Fruit fly (Drosophila melanogaster) whole organism, embryonic: ENCODE data around the gene CG43168.
A peak's percentile ranks its signal among the peaks of the same experiment; 100 is the strongest.

ENCODE experiments used
- Awh ChIP-seq: fragments of 200-800 bp; sonication (Bioruptor generic); IDR thresholded peaks from 2 replicates; pipeline ENCODE4, ENCODE4 v1.3.6; 2022; ENCODE audit warnings: missing biosample characterization, missing genetic modification characterization
- CG10147 ChIP-seq: fragments of 200-800 bp; sonication (Bioruptor generic); optimal IDR thresholded peaks from 2 replicates; lab custom pipeline; 2019; ENCODE audit warnings: missing biosample characterization, mild to moderate bottlenecking, missing genetic modification characterization, moderate library complexity
- CG10431 ChIP-seq: fragments of 200-800 bp; sonication (Bioruptor generic); optimal IDR thresholded peaks from 3 replicates; lab custom pipeline; 2018; ENCODE audit warnings: missing biosample characterization, mild to moderate bottlenecking, missing genetic modification characterization
- CG11093 ChIP-seq: fragments of 200-800 bp; sonication (Bioruptor generic); IDR thresholded peaks from 3 replicates; pipeline ENCODE4 v1.3.6; 2022; ENCODE audit warnings: missing biosample characterization, missing genetic modification characterization
- CG11504 ChIP-seq: fragments of 200-800 bp; sonication (Bioruptor generic); optimal IDR thresholded peaks from 3 replicates; lab custom pipeline; 2019; ENCODE audit warnings: missing biosample characterization, mild to moderate bottlenecking, missing genetic modification characterization, moderate library complexity
- CG12769 ChIP-seq: fragments of 200-800 bp; sonication (Bioruptor generic); optimal IDR thresholded peaks from 2 replicates; lab custom pipeline; 2019; ENCODE audit warnings: missing biosample characterization, mild to moderate bottlenecking, missing genetic modification characterization, moderate library complexity
- CG13424 ChIP-seq: fragments of 200-800 bp; sonication (Bioruptor generic); optimal IDR thresholded peaks from 2 replicates; lab custom pipeline; 2019; ENCODE audit warnings: missing biosample characterization, mild to moderate bottlenecking, missing genetic modification characterization, moderate library complexity
- CG14860 ChIP-seq: fragments of 200-800 bp; sonication (Bioruptor generic); IDR thresholded peaks from 3 replicates; pipeline ENCODE4 v1.3.6; 2022; ENCODE audit warnings: missing biosample characterization, missing genetic modification characterization; ENCODE audit not compliant: partially characterized antibody
- CG15269 ChIP-seq: fragments of 200-800 bp; sonication (Bioruptor generic); optimal IDR thresholded peaks from 2 replicates; lab custom pipeline; 2018; ENCODE audit warnings: missing biosample characterization, mild to moderate bottlenecking, missing genetic modification characterization, moderate library complexity
- CG15479 ChIP-seq: fragments of 200-800 bp; sonication (Bioruptor generic); optimal IDR thresholded peaks from 3 replicates; lab custom pipeline; 2019; ENCODE audit warnings: missing biosample characterization, mild to moderate bottlenecking, missing genetic modification characterization, moderate library complexity
- CG15601 ChIP-seq: fragments of 200-800 bp; sonication (Bioruptor generic); optimal IDR thresholded peaks from 3 replicates; lab custom pipeline; 2019; ENCODE audit warnings: missing biosample characterization, mild to moderate bottlenecking, missing genetic modification characterization, moderate library complexity
- CG16863 ChIP-seq: fragments of 200-800 bp; sonication (Bioruptor generic); optimal IDR thresholded peaks from 3 replicates; lab custom pipeline; 2016; ENCODE audit warnings: missing biosample characterization, missing genetic modification characterization
- CG17328 ChIP-seq: fragments of 200-800 bp; sonication (Bioruptor generic); IDR thresholded peaks from 2 replicates; pipeline ENCODE4 v1.3.6; 2022; ENCODE audit warnings: missing biosample characterization, missing genetic modification characterization
- CG17359 ChIP-seq: fragments of 200-800 bp; sonication (Bioruptor generic); optimal IDR thresholded peaks from 3 replicates; lab custom pipeline; 2018; ENCODE audit warnings: missing biosample characterization, mild to moderate bottlenecking, missing genetic modification characterization, moderate library complexity
- CG17361 ChIP-seq: fragments of 200-800 bp; sonication (Bioruptor generic); IDR thresholded peaks from 3 replicates; pipeline ENCODE4 v1.3.6; 2022; ENCODE audit warnings: missing biosample characterization, missing genetic modification characterization
- CG17802 ChIP-seq: fragments of 200-800 bp; sonication (Bioruptor generic); optimal IDR thresholded peaks from 2 replicates; lab custom pipeline; 2018; ENCODE audit warnings: missing biosample characterization, mild to moderate bottlenecking, missing genetic modification characterization, moderate library complexity
- CG2120 ChIP-seq: fragments of 200-800 bp; sonication (Bioruptor generic); optimal IDR thresholded peaks from 3 replicates; lab custom pipeline; 2016; ENCODE audit warnings: missing biosample characterization, missing genetic modification characterization
- CG31365 ChIP-seq: fragments of 200-800 bp; sonication (Bioruptor generic); optimal IDR thresholded peaks from 2 replicates; lab custom pipeline; 2018; ENCODE audit warnings: missing biosample characterization, mild to moderate bottlenecking, missing genetic modification characterization
- CG31441 ChIP-seq: fragments of 200-800 bp; sonication (Bioruptor generic); IDR thresholded peaks from 2 replicates; pipeline ENCODE4 v1.3.6; 2022; ENCODE audit warnings: missing biosample characterization, missing genetic modification characterization
- CG3163 ChIP-seq: fragments of 200-800 bp; sonication (Bioruptor generic); optimal IDR thresholded peaks from 3 replicates; lab custom pipeline; 2016; ENCODE audit warnings: missing biosample characterization, missing genetic modification characterization
- CG4424 ChIP-seq: fragments of 200-800 bp; sonication (Bioruptor generic); optimal IDR thresholded peaks from 3 replicates; lab custom pipeline; 2016; ENCODE audit warnings: missing biosample characterization, missing genetic modification characterization
- CG6854 ChIP-seq: fragments of 200-800 bp; sonication (Bioruptor generic); optimal IDR thresholded peaks from 3 replicates; lab custom pipeline; 2017; ENCODE audit warnings: missing biosample characterization, mild to moderate bottlenecking, missing genetic modification characterization
- Camta ChIP-seq: fragments of 200-800 bp; sonication (Bioruptor generic); optimal IDR thresholded peaks from 2 replicates; lab custom pipeline; 2016; ENCODE audit warnings: missing biosample characterization, missing genetic modification characterization
- CrebB ChIP-seq: fragments of 200-800 bp; sonication (Bioruptor generic); optimal IDR thresholded peaks from 3 replicates; lab custom pipeline; 2018; ENCODE audit warnings: missing biosample characterization, mild to moderate bottlenecking, missing genetic modification characterization
- Dp ChIP-seq: fragments of 200-800 bp; sonication (Bioruptor generic); optimal IDR thresholded peaks from 2 replicates; lab custom pipeline; 2018; ENCODE audit warnings: missing biosample characterization, mild to moderate bottlenecking, missing genetic modification characterization, moderate library complexity
- Hr51 ChIP-seq, 2 experiments: fragments of 200-800 bp; sonication (Bioruptor generic); optimal IDR thresholded peaks; 2 replicates in 1 of 2; 3 replicates in 1 of 2; lab custom pipeline; 2016 to 2018; ENCODE audit warnings: missing biosample characterization in 2 of 2, missing genetic modification characterization in 2 of 2, mild to moderate bottlenecking in 1 of 2, moderate library complexity in 1 of 2
- NC2α ChIP-seq: fragments of 200-800 bp; sonication (Bioruptor generic); optimal IDR thresholded peaks from 2 replicates; lab custom pipeline; 2016; ENCODE audit warnings: missing biosample characterization, missing genetic modification characterization
- Sox102F ChIP-seq: fragments of 200-800 bp; sonication (Bioruptor generic); optimal IDR thresholded peaks from 2 replicates; lab custom pipeline; 2018; ENCODE audit warnings: missing biosample characterization, mild to moderate bottlenecking, missing genetic modification characterization, moderate library complexity
- Xrp1 ChIP-seq: fragments of 200-800 bp; sonication (Bioruptor generic); IDR thresholded peaks from 2 replicates; pipeline ENCODE4 v1.3.6; 2022; ENCODE audit warnings: missing biosample characterization, missing genetic modification characterization
- ab ChIP-seq: fragments of 200-800 bp; sonication (Bioruptor generic); optimal IDR thresholded peaks from 2 replicates; lab custom pipeline; 2016; ENCODE audit warnings: missing biosample characterization, missing genetic modification characterization
- bcd ChIP-seq: fragments of 200-800 bp; sonication (Bioruptor generic); optimal IDR thresholded peaks from 2 replicates; lab custom pipeline; 2017; ENCODE audit warnings: missing biosample characterization, mild to moderate bottlenecking, missing genetic modification characterization
- chn ChIP-seq: fragments of 200-800 bp; sonication (Bioruptor generic); optimal IDR thresholded peaks from 2 replicates; lab custom pipeline; 2016; ENCODE audit warnings: missing biosample characterization, missing genetic modification characterization
- dmrt99B ChIP-seq: fragments of 200-800 bp; sonication (Bioruptor generic); optimal IDR thresholded peaks from 2 replicates; lab custom pipeline; 2018; ENCODE audit warnings: missing biosample characterization, mild to moderate bottlenecking, missing genetic modification characterization, moderate library complexity
- ems ChIP-seq: fragments of 200-800 bp; sonication (Bioruptor generic); optimal IDR thresholded peaks from 3 replicates; lab custom pipeline; 2016; ENCODE audit warnings: missing biosample characterization, missing genetic modification characterization
- eve ChIP-seq, 2 experiments: fragments of >200 bp; optimal IDR thresholded peaks; 2 replicates each; lab custom pipeline; 2017; ENCODE audit warnings: missing biosample characterization in 2 of 2, missing genetic modification characterization in 2 of 2
- fd96Cb ChIP-seq: fragments of 200-800 bp; sonication (Bioruptor generic); optimal IDR thresholded peaks from 2 replicates; lab custom pipeline; 2018; ENCODE audit warnings: missing biosample characterization, mild to moderate bottlenecking, missing genetic modification characterization, moderate library complexity
- gem ChIP-seq: fragments of 200-800 bp; sonication (Bioruptor generic); optimal IDR thresholded peaks from 2 replicates; lab custom pipeline; 2019; ENCODE audit warnings: missing biosample characterization, mild to moderate bottlenecking, missing genetic modification characterization, moderate library complexity
- inv ChIP-seq: fragments of 200-800 bp; sonication (Bioruptor generic); IDR thresholded peaks from 2 replicates; pipeline ENCODE4 v1.3.6; 2022; ENCODE audit warnings: missing biosample characterization, missing genetic modification characterization; ENCODE audit not compliant: partially characterized antibody
- nau ChIP-seq: fragments of 200-800 bp; sonication (Bioruptor generic); optimal IDR thresholded peaks from 3 replicates; lab custom pipeline; 2017; ENCODE audit warnings: missing biosample characterization, mild to moderate bottlenecking, missing genetic modification characterization, missing genetic modification reagents
- nom ChIP-seq: fragments of 200-800 bp; sonication (Bioruptor generic); optimal IDR thresholded peaks from 2 replicates; lab custom pipeline; 2017; ENCODE audit warnings: missing biosample characterization, missing genetic modification characterization, mild to moderate bottlenecking, moderate library complexity, missing genetic modification reagents
- phol ChIP-seq: fragments of 200-800 bp; sonication (Bioruptor generic); optimal IDR thresholded peaks from 3 replicates; lab custom pipeline; 2018; ENCODE audit warnings: missing biosample characterization, mild to moderate bottlenecking, missing genetic modification characterization, moderate library complexity
- prd ChIP-seq, 3 experiments: fragments of >200 bp in 2 of 3; fragments of 200-800 bp in 1 of 3; sonication (Bioruptor generic) in 1 of 3; optimal IDR thresholded peaks in 2 of 3; IDR thresholded peaks in 1 of 3; 2 replicates in 2 of 3; 3 replicates in 1 of 3; pipeline versions ENCODE4 v1.3.6 to Lab custom; 2017 to 2022; ENCODE audit warnings: missing biosample characterization in 1 of 3, missing genetic modification characterization in 1 of 3
- pum ChIP-seq: fragments of 200-800 bp; sonication (Bioruptor generic); optimal IDR thresholded peaks from 2 replicates; lab custom pipeline; 2016; ENCODE audit warnings: missing biosample characterization, missing genetic modification characterization
- row ChIP-seq: fragments of 200-800 bp; sonication (Bioruptor generic); IDR thresholded peaks from 3 replicates; pipeline ENCODE4 v1.3.6; 2022; ENCODE audit warnings: missing biosample characterization, missing genetic modification characterization
- schlank ChIP-seq: fragments of 200-800 bp; sonication (Bioruptor generic); optimal IDR thresholded peaks from 2 replicates; lab custom pipeline; 2018; ENCODE audit warnings: missing biosample characterization, mild to moderate bottlenecking, missing genetic modification characterization
- sens ChIP-seq: fragments of 200-800 bp; sonication (Bioruptor generic); peaks from one replicate; lab custom pipeline; 2016; ENCODE audit warnings: missing biosample characterization, missing genetic modification characterization
- sima ChIP-seq: fragments of 200-800 bp; sonication (Bioruptor generic); optimal IDR thresholded peaks from 2 replicates; lab custom pipeline; 2016; ENCODE audit warnings: missing biosample characterization, missing genetic modification characterization
- sisA ChIP-seq: fragments of 200-800 bp; sonication (Bioruptor generic); IDR thresholded peaks from 2 replicates; pipeline ENCODE4 v1.3.6; 2022; ENCODE audit warnings: missing biosample characterization, missing genetic modification characterization
- vnd ChIP-seq: fragments of 200-800 bp; sonication (Bioruptor generic); IDR thresholded peaks from 3 replicates; pipeline ENCODE4 v1.3.6; 2022; ENCODE audit warnings: missing biosample characterization, missing genetic modification characterization; ENCODE audit not compliant: partially characterized antibody

CG43168 gene

DNA sequence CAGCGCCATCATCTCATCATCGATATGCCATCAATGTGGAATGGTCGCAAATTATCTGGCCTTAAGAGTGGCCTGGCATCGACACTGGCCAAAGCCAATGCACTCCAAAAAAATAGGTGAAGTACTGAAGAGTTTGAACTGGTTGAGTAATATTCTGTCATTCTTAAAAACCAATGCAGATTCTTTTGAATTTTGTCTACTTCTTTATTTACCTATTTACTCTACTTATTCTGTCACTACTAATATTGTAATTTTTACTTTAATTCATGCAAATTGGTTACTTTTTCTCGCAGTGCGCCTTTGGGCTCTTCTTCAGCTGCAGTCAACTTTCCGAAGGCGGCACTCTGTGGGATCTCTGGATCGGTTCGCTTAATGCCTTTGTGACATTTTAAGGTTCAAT, 6.6 kb upstream of the CG43168 start (continued):
- TF ChIP-seq pum (GFP tag; lab: Kevin White, UChicago) (no peak), Dp (no peak), ab (GFP tag; lab: Kevin White, UChicago) (no peak), bcd (GFP tag; lab: Kevin White, UChicago) (no peak), CG31365 (tag; lab: Kevin White, UChicago) (no peak), CG17328 (GFP tag; lab: Robert Waterston, UW) (peak; percentile 32; the same call in 1 of the 2 replicates), nau (GFP tag; lab: Kevin White, UChicago) (no peak), CG6854 (GFP tag; lab: Kevin White, UChicago) (no peak), CG4424 (peak; percentile 3), CrebB (tag; lab: Kevin White, UChicago) (no peak), NC2α (GFP tag; lab: Kevin White, UChicago) (no peak), Camta (GFP tag; lab: Kevin White, UChicago) (no peak), inv (GFP tag; lab: Robert Waterston, UW) (no peak), CG13424 (tag; lab: Kevin White, UChicago) (no peak), chn (GFP tag; lab: Kevin White, UChicago) (no peak), CG31441 (GFP tag; lab: Robert Waterston, UW) (0 out of 2 replicates have a peak, but pooled peaks have one; percentile 34), CG17802 (tag; lab: Kevin White, UChicago) (no peak), CG14860 (no peak), row (GFP tag; lab: Robert Waterston, UW) (peak; percentile 11; the same call in 1 of the 3 replicates), CG15601 (tag; lab: Kevin White, UChicago) (no peak), sisA (0 out of 2 replicates have a peak, but pooled peaks have one; percentile 32), nom (GFP tag; lab: Kevin White, UChicago) (no peak), eve (GFP tag; optimal IDR thresholded peaks at IDR 0.05; lab: Kevin White, UChicago) (no peak), CG16863 (GFP tag; lab: Kevin White, UChicago) (no peak), sens (GFP tag; lab: Kevin White, UChicago) (peak; percentile 57), dmrt99B (peak; percentile 35), CG15479 (no peak), CG17361 (GFP tag; lab: Robert Waterston, UW) (0 out of 3 replicates have a peak, but pooled peaks have one; percentile 10), CG3163 (GFP tag; lab: Kevin White, UChicago) (no peak), gem (peak; percentile 33), CG11093 (GFP tag; lab: Robert Waterston, UW) (no peak), CG11504 (tag; lab: Kevin White, UChicago) (peak; percentile 32), phol (tag; lab: Kevin White, UChicago) (peak; percentile 10), CG12769 (tag; lab: Kevin White, UChicago) (no peak), CG10147 (GFP tag; lab: Kevin White, UChicago) (no peak), CG2120 (GFP tag; lab: Kevin White, UChicago) (no peak), CG17359 (tag; lab: Kevin White, UChicago) (no peak), prd (optimal IDR thresholded peaks at IDR 0.05; lab: Kevin White, UChicago) (no peak), prd (GFP tag; IDR thresholded peaks at IDR 0.05; lab: Robert Waterston, UW) (no peak), vnd (GFP tag; lab: Robert Waterston, UW) (no peak)

DNA sequence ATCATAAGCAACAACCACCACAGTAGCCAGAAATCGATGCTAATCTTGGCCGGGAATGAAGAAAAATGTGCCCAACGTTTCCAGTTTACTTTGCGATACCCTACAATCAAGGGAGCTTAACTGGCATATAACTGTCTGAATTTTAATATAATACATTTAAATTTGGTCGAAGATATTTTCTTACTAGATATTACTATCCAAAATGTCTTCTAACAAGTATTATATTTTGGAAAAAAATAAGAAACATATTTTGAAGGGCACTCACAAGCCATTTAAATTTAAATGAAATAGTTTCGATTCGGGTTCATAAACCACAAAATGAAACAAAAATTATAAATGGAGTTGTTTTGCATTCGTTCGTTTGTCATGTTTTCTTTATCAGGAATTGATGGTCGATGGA, 5.3 kb upstream of the CG43168 start:
- TF ChIP-seq CG11504 (tag; lab: Kevin White, UChicago), result peak; percentile 34
- TF ChIP-seq CG10431 (GFP tag; lab: Kevin White, UChicago), result no peak
- peak; percentile 26 for TF ChIP-seq gem
- peak; percentile 33 for TF ChIP-seq dmrt99B
- TF ChIP-seq CG31441 (GFP tag; lab: Robert Waterston, UW), result 0 out of 2 replicates have a peak, but pooled peaks have one; percentile 23
- no peak for TF ChIP-seq schlank
- peak; percentile 35 for TF ChIP-seq Sox102F (GFP tag; lab: Kevin White, UChicago)
- peak; percentile 34; the same call in 1 of the 2 replicates for TF ChIP-seq Xrp1 (GFP tag; lab: Robert Waterston, UW)
- peak; percentile 13 for TF ChIP-seq CG17359 (tag; lab: Kevin White, UChicago)
- TF ChIP-seq Hr51 (GFP tag; optimal IDR thresholded peaks at IDR 0.05; lab: Kevin White, UChicago), result peak in 1 of 2 experiments; percentile 16
- TF ChIP-seq ems (GFP tag; lab: Kevin White, UChicago), result no peak
- TF ChIP-seq sima (GFP tag; lab: Kevin White, UChicago), result no peak
- peak; percentile 1 for TF ChIP-seq fd96Cb (tag; lab: Kevin White, UChicago)
- peak; percentile 7 for TF ChIP-seq CG15269 (tag; lab: Kevin White, UChicago)
- TF ChIP-seq row (GFP tag; lab: Robert Waterston, UW), result 0 out of 3 replicates have a peak, but pooled peaks have one; percentile 10
- peak; percentile 4 for TF ChIP-seq sens (GFP tag; lab: Kevin White, UChicago)
- TF ChIP-seq Awh (GFP tag; lab: Robert Waterston, UW), result no peak
